Fruit fly (Drosophila melanogaster) whole organism, embryonic: ENCODE results near the gene pnr.

Source experiments
- CG10209 ChIP-seq: fragments of 200-800 bp; sonication (Bioruptor generic); optimal IDR thresholded peaks from 3 replicates; lab custom pipeline; 2017; ENCODE audit warnings: missing biosample characterization, mild to moderate bottlenecking, missing genetic modification characterization, missing genetic modification reagents
- CG10321 ChIP-seq: fragments of 200-800 bp; sonication (Bioruptor generic); IDR thresholded peaks from 2 replicates; pipeline ENCODE4 v1.3.6; 2022; ENCODE audit warnings: missing biosample characterization, missing genetic modification characterization
- CG11504 ChIP-seq: fragments of 200-800 bp; sonication (Bioruptor generic); optimal IDR thresholded peaks from 3 replicates; lab custom pipeline; 2019; ENCODE audit warnings: missing biosample characterization, mild to moderate bottlenecking, missing genetic modification characterization, moderate library complexity
- CG11560 ChIP-seq: fragments of 200-800 bp; sonication (Bioruptor generic); IDR thresholded peaks from 3 replicates; pipeline ENCODE4 v1.3.6; 2022; ENCODE audit warnings: missing biosample characterization, missing genetic modification characterization
- CG12236 ChIP-seq: fragments of 200-800 bp; sonication (Bioruptor generic); optimal IDR thresholded peaks from 2 replicates; lab custom pipeline; 2016; ENCODE audit warnings: missing biosample characterization, missing genetic modification characterization
- CG1233 ChIP-seq: fragments of 200-800 bp; sonication (Bioruptor generic); optimal IDR thresholded peaks from 4 replicates; lab custom pipeline; 2018; ENCODE audit warnings: missing biosample characterization, mild to moderate bottlenecking, missing genetic modification characterization
- CG12391 ChIP-seq: fragments of 200-800 bp; sonication (Bioruptor generic); optimal IDR thresholded peaks from 3 replicates; lab custom pipeline; 2018; ENCODE audit warnings: missing biosample characterization, mild to moderate bottlenecking, missing genetic modification characterization, moderate library complexity
- CG13123 ChIP-seq: fragments of 200-800 bp; sonication (Bioruptor generic); optimal IDR thresholded peaks from 2 replicates; lab custom pipeline; 2016; ENCODE audit warnings: missing biosample characterization, missing genetic modification characterization
- CG1647 ChIP-seq: fragments of 200-800 bp; sonication (Bioruptor generic); optimal IDR thresholded peaks from 3 replicates; lab custom pipeline; 2016; ENCODE audit warnings: missing biosample characterization, missing genetic modification characterization
- CG16863 ChIP-seq: fragments of 200-800 bp; sonication (Bioruptor generic); optimal IDR thresholded peaks from 3 replicates; lab custom pipeline; 2016; ENCODE audit warnings: missing biosample characterization, missing genetic modification characterization
- CG2678 ChIP-seq: fragments of 200-800 bp; sonication (Bioruptor generic); optimal IDR thresholded peaks from 3 replicates; lab custom pipeline; 2019; ENCODE audit warnings: missing biosample characterization, mild to moderate bottlenecking, missing genetic modification characterization, moderate library complexity
- CG31365 ChIP-seq: fragments of 200-800 bp; sonication (Bioruptor generic); optimal IDR thresholded peaks from 2 replicates; lab custom pipeline; 2018; ENCODE audit warnings: missing biosample characterization, mild to moderate bottlenecking, missing genetic modification characterization
- CG32772 ChIP-seq: fragments of 200-800 bp; sonication (Bioruptor generic); IDR thresholded peaks from 2 replicates; pipeline ENCODE4 v1.3.6; 2022; ENCODE audit warnings: missing biosample characterization, missing genetic modification characterization
- CG3281 ChIP-seq: fragments of 200-800 bp; sonication (Bioruptor generic); optimal IDR thresholded peaks from 3 replicates; lab custom pipeline; 2017; ENCODE audit warnings: missing biosample characterization, mild to moderate bottlenecking, missing genetic modification characterization
- CG4328 ChIP-seq: fragments of 200-800 bp; sonication (Bioruptor generic); optimal IDR thresholded peaks from 3 replicates; lab custom pipeline; 2017; ENCODE audit warnings: missing biosample characterization, missing genetic modification reagents, missing genetic modification characterization
- CG4360 ChIP-seq: fragments of 200-800 bp; sonication (Bioruptor generic); IDR thresholded peaks from 2 replicates; pipeline ENCODE4 v1.3.6; 2022; ENCODE audit warnings: missing biosample characterization, missing genetic modification characterization
- CG5180 ChIP-seq: fragments of 200-800 bp; sonication (Bioruptor generic); optimal IDR thresholded peaks from 3 replicates; lab custom pipeline; 2017; ENCODE audit warnings: missing biosample characterization, missing genetic modification characterization, mild to moderate bottlenecking, moderate library complexity, missing genetic modification reagents
- CG6813 ChIP-seq: fragments of 200-800 bp; sonication (Bioruptor generic); optimal IDR thresholded peaks from 2 replicates; lab custom pipeline; 2017; ENCODE audit warnings: missing biosample characterization, missing genetic modification characterization, mild to moderate bottlenecking, moderate library complexity, missing genetic modification reagents
- CG7357 ChIP-seq: fragments of 200-800 bp; sonication (Bioruptor generic); IDR thresholded peaks from 3 replicates; pipeline ENCODE4 v1.3.6; 2022; ENCODE audit warnings: missing biosample characterization, missing genetic modification characterization
- CG7839 ChIP-seq: fragments of 200-800 bp; sonication (Bioruptor generic); optimal IDR thresholded peaks from 3 replicates; lab custom pipeline; 2018; ENCODE audit warnings: missing biosample characterization, mild to moderate bottlenecking, missing genetic modification characterization, moderate library complexity
- CTCF ChIP-seq: fragments of 200-800 bp; sonication (Bioruptor generic); optimal IDR thresholded peaks from 2 replicates; lab custom pipeline; 2017; ENCODE audit warnings: missing biosample characterization, mild to moderate bottlenecking, missing genetic modification characterization, moderate library complexity
- CrebB ChIP-seq: fragments of 200-800 bp; sonication (Bioruptor generic); optimal IDR thresholded peaks from 3 replicates; lab custom pipeline; 2018; ENCODE audit warnings: missing biosample characterization, mild to moderate bottlenecking, missing genetic modification characterization
- D19A ChIP-seq: fragments of 200-800 bp; optimal IDR thresholded peaks from 3 replicates; lab custom pipeline; 2019; ENCODE audit warnings: missing biosample characterization, mild to moderate bottlenecking, missing genetic modification characterization, moderate library complexity
- Deaf1 ChIP-seq: fragments of 200-800 bp; optimal IDR thresholded peaks from 3 replicates; lab custom pipeline; 2019; ENCODE audit warnings: missing biosample characterization, mild to moderate bottlenecking, missing genetic modification characterization, moderate library complexity
- Dref ChIP-seq: fragments of 200-800 bp; sonication (Bioruptor generic); IDR thresholded peaks from 2 replicates; pipeline ENCODE4 v1.3.6; 2022; ENCODE audit warnings: missing biosample characterization, missing genetic modification characterization
- Gsc ChIP-seq: fragments of 200-800 bp; sonication (Bioruptor generic); IDR thresholded peaks from 2 replicates; pipeline ENCODE4 v1.3.6; 2022; ENCODE audit warnings: missing biosample characterization, missing genetic modification characterization
- Hr39 ChIP-seq: fragments of >200 bp; optimal IDR thresholded peaks from 2 replicates; lab custom pipeline; 2017
- Lhr ChIP-seq: fragments of 200-800 bp; sonication (Bioruptor generic); optimal IDR thresholded peaks from 3 replicates; lab custom pipeline; 2017; ENCODE audit warnings: mild to moderate bottlenecking, missing biosample characterization, missing genetic modification reagents, missing genetic modification characterization
- Lpt ChIP-seq: fragments of >200 bp; optimal IDR thresholded peaks from 2 replicates; lab custom pipeline; 2018; ENCODE audit warnings: missing biosample characterization, missing genetic modification characterization
- NfI ChIP-seq: fragments of 200-800 bp; sonication (Bioruptor generic); optimal IDR thresholded peaks from 3 replicates; lab custom pipeline; 2018; ENCODE audit warnings: missing biosample characterization, mild to moderate bottlenecking, missing genetic modification characterization, moderate library complexity
- Opbp ChIP-seq: fragments of 200-800 bp; sonication (Bioruptor generic); IDR thresholded peaks from 3 replicates; pipeline ENCODE4 v1.3.6; 2022; ENCODE audit warnings: missing biosample characterization, missing genetic modification characterization; ENCODE audit not compliant: partially characterized antibody
- Six4 ChIP-seq: fragments of 200-800 bp; sonication (Bioruptor generic); optimal IDR thresholded peaks from 2 replicates; lab custom pipeline; 2016; ENCODE audit warnings: missing biosample characterization, missing genetic modification characterization
- cato ChIP-seq: fragments of 200-800 bp; sonication (Bioruptor generic); optimal IDR thresholded peaks from 2 replicates; lab custom pipeline; 2016; ENCODE audit warnings: missing biosample characterization, missing genetic modification characterization, borderline replicate concordance
- cg ChIP-seq: fragments of 200-800 bp; sonication (Bioruptor generic); optimal IDR thresholded peaks from 3 replicates; lab custom pipeline; 2019; ENCODE audit warnings: missing biosample characterization, mild to moderate bottlenecking, missing genetic modification characterization, moderate library complexity
- dan ChIP-seq: fragments of 200-800 bp; sonication (Bioruptor generic); IDR thresholded peaks from 2 replicates; pipeline ENCODE4 v1.3.6; 2022; ENCODE audit warnings: missing biosample characterization, missing genetic modification characterization
- dpn ChIP-seq, 2 experiments: fragments of 200-800 bp; sonication (Bioruptor generic); optimal IDR thresholded peaks; 3 replicates each; lab custom pipeline; 2016; ENCODE audit warnings: missing biosample characterization in 2 of 2, missing genetic modification characterization in 2 of 2
- eyg ChIP-seq: fragments of 200-800 bp; sonication (Bioruptor generic); optimal IDR thresholded peaks from 3 replicates; lab custom pipeline; 2016; ENCODE audit warnings: missing biosample characterization, missing genetic modification characterization
- fd102C ChIP-seq: fragments of 200-800 bp; sonication (Bioruptor generic); optimal IDR thresholded peaks from 2 replicates; lab custom pipeline; 2018; ENCODE audit warnings: missing biosample characterization, mild to moderate bottlenecking, missing genetic modification characterization, moderate library complexity
- fru ChIP-seq: fragments of >200 bp; optimal IDR thresholded peaks from 2 replicates; lab custom pipeline; 2017
- ftz-f1 ChIP-seq: fragments of 200-800 bp; sonication (Bioruptor generic); optimal IDR thresholded peaks from 2 replicates; lab custom pipeline; 2016; ENCODE audit warnings: missing biosample characterization, missing genetic modification characterization
- gce ChIP-seq: fragments of 200-800 bp; sonication (Bioruptor generic); IDR thresholded peaks from 3 replicates; pipeline ENCODE4 v1.3.6; 2022; ENCODE audit warnings: missing biosample characterization, missing genetic modification characterization
- hb ChIP-seq: fragments of 200-800 bp; sonication (Bioruptor generic); IDR thresholded peaks from 3 replicates; pipeline ENCODE4 v1.3.6; 2022; ENCODE audit warnings: missing biosample characterization, missing genetic modification characterization; ENCODE audit not compliant: partially characterized antibody
- mld ChIP-seq: fragments of 200-800 bp; sonication (Bioruptor generic); IDR thresholded peaks from 3 replicates; pipeline ENCODE4 v1.3.6; 2022; ENCODE audit warnings: missing biosample characterization, missing genetic modification characterization; ENCODE audit not compliant: partially characterized antibody
- nau ChIP-seq: fragments of 200-800 bp; sonication (Bioruptor generic); optimal IDR thresholded peaks from 3 replicates; lab custom pipeline; 2017; ENCODE audit warnings: missing biosample characterization, mild to moderate bottlenecking, missing genetic modification characterization, missing genetic modification reagents
- onecut ChIP-seq: fragments of 200-800 bp; sonication (Bioruptor generic); IDR thresholded peaks from 2 replicates; pipeline ENCODE4 v1.3.6; 2022; ENCODE audit warnings: missing biosample characterization, missing genetic modification characterization
- org-1 ChIP-seq: fragments of 200-800 bp; sonication (Bioruptor generic); optimal IDR thresholded peaks from 2 replicates; lab custom pipeline; 2017; ENCODE audit warnings: missing biosample characterization, missing genetic modification characterization
- pan ChIP-seq, 4 experiments: fragments of >200 bp in 3 of 4; fragments of 200-800 bp in 1 of 4; sonication (Bioruptor generic) in 1 of 4; optimal IDR thresholded peaks in 3 of 4; IDR thresholded peaks in 1 of 4; 2 replicates each; pipeline versions ENCODE4 v1.3.6 to Lab custom; 2017 to 2022; ENCODE audit warnings: missing biosample characterization in 2 of 4, missing genetic modification characterization in 2 of 4, mixed read lengths in 1 of 4
- sd ChIP-seq: fragments of 200-800 bp; sonication (Bioruptor generic); optimal IDR thresholded peaks from 3 replicates; lab custom pipeline; 2018; ENCODE audit warnings: missing biosample characterization, mild to moderate bottlenecking, missing genetic modification characterization, moderate library complexity
- sob ChIP-seq: fragments of 200-800 bp; sonication (Bioruptor generic); IDR thresholded peaks from 2 replicates; pipeline ENCODE4 v1.3.6; 2022; ENCODE audit warnings: missing biosample characterization, missing genetic modification characterization
- sug ChIP-seq: fragments of 200-800 bp; optimal IDR thresholded peaks from 2 replicates; lab custom pipeline; 2019; ENCODE audit warnings: missing biosample characterization, mild to moderate bottlenecking, missing genetic modification characterization, moderate library complexity
- tll ChIP-seq, 2 experiments: fragments of 200-800 bp in 1 of 2; fragments of >200 bp in 1 of 2; sonication (Bioruptor generic) in 1 of 2; optimal IDR thresholded peaks; 2 replicates each; lab custom pipeline; 2017 to 2019; ENCODE audit warnings: missing biosample characterization in 2 of 2, missing genetic modification characterization in 2 of 2, mild to moderate bottlenecking in 1 of 2, moderate library complexity in 1 of 2

pnr gene

DNA sequence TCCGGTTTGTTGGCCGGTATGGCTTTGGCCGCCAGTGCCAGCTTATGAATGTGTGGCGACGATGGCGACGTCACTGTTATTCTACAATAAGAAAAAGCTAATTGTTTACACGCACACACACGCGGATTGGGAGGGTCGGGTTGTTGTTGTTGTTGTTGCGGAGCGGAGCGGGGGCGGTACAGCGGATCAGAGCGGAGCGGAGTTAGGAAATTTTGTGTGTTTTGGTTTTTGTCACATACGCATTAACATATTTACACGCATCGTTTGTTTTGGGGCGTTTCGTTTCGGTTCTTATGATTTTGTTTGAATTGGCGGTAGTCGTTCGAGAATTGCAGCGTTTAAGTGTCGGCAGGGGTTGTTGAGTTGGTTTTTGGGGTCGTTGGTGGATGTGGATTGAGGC lies 43.4 kb downstream of the pnr start (continued):
- no peak for TF ChIP-seq sd
- TF ChIP-seq pan (optimal IDR thresholded peaks at IDR 0.05; lab: Kevin White, UChicago) = no peak
- peak in 1 of 2 experiments; percentile 51 for TF ChIP-seq pan (GFP tag; optimal IDR thresholded peaks at IDR 0.05 in 1 of 2, IDR thresholded peaks at IDR 0.05 in 1 of 2)
- TF ChIP-seq Deaf1 = no peak
- TF ChIP-seq CG16863 (GFP tag; lab: Kevin White, UChicago) = peak; percentile 41
- no peak for TF ChIP-seq Lpt (GFP tag; lab: Kevin White, UChicago)
- peak; percentile 50 for TF ChIP-seq CG10209 (GFP tag; lab: Kevin White, UChicago)
- TF ChIP-seq dpn (GFP tag; optimal IDR thresholded peaks at IDR 0.05; lab: Kevin White, UChicago) = no peak
- TF ChIP-seq org-1 (GFP tag; lab: Kevin White, UChicago) = peak; percentile 56
- TF ChIP-seq CG1233 (GFP tag; lab: Kevin White, UChicago) = peak; percentile 59
- TF ChIP-seq dan (GFP tag; lab: Robert Waterston, UW) = no peak
- TF ChIP-seq CG7357 (GFP tag; lab: Robert Waterston, UW) = 0 out of 3 replicates have a peak, but pooled peaks have one; percentile 23
- TF ChIP-seq tll (GFP tag; optimal IDR thresholded peaks at IDR 0.05; lab: Kevin White, UChicago) = no peak
- peak; percentile 45 for TF ChIP-seq CrebB
- no peak for TF ChIP-seq Opbp
- TF ChIP-seq CG31365 (tag; lab: Kevin White, UChicago) = peak; percentile 52
- 0 out of 2 replicates have a peak, but pooled peaks have one; percentile 27 for TF ChIP-seq sob (GFP tag; lab: Robert Waterston, UW)
- peak; percentile 40 for TF ChIP-seq NfI (GFP tag; lab: Kevin White, UChicago)
- no peak for TF ChIP-seq D19A (tag; lab: Kevin White, UChicago)
- TF ChIP-seq CG2678 (tag; lab: Kevin White, UChicago) = no peak
- TF ChIP-seq CG4328 (GFP tag; lab: Kevin White, UChicago) = no peak
- peak; percentile 43; the same call in 1 of the 3 replicates for TF ChIP-seq gce (GFP tag; lab: Robert Waterston, UW)
- TF ChIP-seq CG7839 = no peak
- no peak for TF ChIP-seq CG32772 (GFP tag; lab: Robert Waterston, UW)
- peak; percentile 9 for TF ChIP-seq CG12391 (tag; lab: Kevin White, UChicago)
- no peak for TF ChIP-seq Dref (GFP tag; lab: Robert Waterston, UW)
- no peak for TF ChIP-seq mld (GFP tag; lab: Robert Waterston, UW)
- no peak for TF ChIP-seq sug (tag; lab: Kevin White, UChicago)
- TF ChIP-seq Gsc (GFP tag; lab: Robert Waterston, UW) = no peak
- TF ChIP-seq cato (GFP tag; lab: Kevin White, UChicago) = no peak
- peak; percentile 54 for TF ChIP-seq CG6813
- peak; percentile 28 for TF ChIP-seq CG5180 (GFP tag; lab: Kevin White, UChicago)
- no peak for TF ChIP-seq fd102C (GFP tag; lab: Kevin White, UChicago)
- TF ChIP-seq onecut (GFP tag; lab: Robert Waterston, UW) = peak; percentile 55; the same call in 1 of the 2 replicates
- TF ChIP-seq Lhr (GFP tag; lab: Kevin White, UChicago) = peak; percentile 31
- peak; percentile 87 for TF ChIP-seq CG4360
- no peak for TF ChIP-seq CTCF
- peak; percentile 58 for TF ChIP-seq cg
- TF ChIP-seq Six4 (GFP tag; lab: Kevin White, UChicago) = no peak
- no peak for TF ChIP-seq CG3281 (GFP tag; lab: Kevin White, UChicago)
- no peak for TF ChIP-seq Hr39 (lab: Kevin White, UChicago)
- no peak for TF ChIP-seq CG1647 (GFP tag; lab: Kevin White, UChicago)
- no peak for TF ChIP-seq CG11560
- TF ChIP-seq eyg (GFP tag; lab: Kevin White, UChicago) = peak; percentile 5
- no peak for TF ChIP-seq fru (lab: Kevin White, UChicago)
- peak; percentile 52 for TF ChIP-seq CG11504 (tag; lab: Kevin White, UChicago)
- no peak for TF ChIP-seq nau (GFP tag; lab: Kevin White, UChicago)
- no peak for TF ChIP-seq ftz-f1 (GFP tag; lab: Kevin White, UChicago)
- peak; percentile 46 for TF ChIP-seq CG12236 (GFP tag; lab: Kevin White, UChicago)
- TF ChIP-seq hb (GFP tag; lab: Robert Waterston, UW) = no peak
- TF ChIP-seq CG13123 (GFP tag; lab: Kevin White, UChicago) = no peak
- no peak for TF ChIP-seq CG10321 (GFP tag; lab: Robert Waterston, UW)
